Fruit fly (Drosophila melanogaster) whole organism, embryonic: Measurements from ENCODE around the gene CG5255.

ENCODE experiments used
- Ada2b ChIP-seq: fragments of 200-800 bp; sonication (Bioruptor generic); IDR thresholded peaks from 2 replicates; pipeline ENCODE4 v1.3.6; 2022; ENCODE audit warnings: missing biosample characterization, missing genetic modification characterization
- Blimp-1 ChIP-seq: fragments of 200-800 bp; sonication (Bioruptor generic); optimal IDR thresholded peaks from 3 replicates; lab custom pipeline; 2018; ENCODE audit warnings: missing biosample characterization, missing genetic modification characterization, mild to moderate bottlenecking, moderate library complexity, missing genetic modification reagents
- C15 ChIP-seq: fragments of 200-800 bp; sonication (Bioruptor generic); IDR thresholded peaks from 3 replicates; pipeline ENCODE4 v1.3.6; 2022; ENCODE audit warnings: missing biosample characterization, missing genetic modification characterization
- CG10209 ChIP-seq: fragments of 200-800 bp; sonication (Bioruptor generic); optimal IDR thresholded peaks from 3 replicates; lab custom pipeline; 2017; ENCODE audit warnings: missing biosample characterization, mild to moderate bottlenecking, missing genetic modification characterization, missing genetic modification reagents
- CG10543 ChIP-seq: fragments of 200-800 bp; sonication (Bioruptor generic); optimal IDR thresholded peaks from 3 replicates; lab custom pipeline; 2017; ENCODE audit warnings: missing biosample characterization, mild to moderate bottlenecking, missing genetic modification characterization, moderate library complexity
- CG11456 ChIP-seq: fragments of 200-800 bp; sonication (Bioruptor generic); IDR thresholded peaks from 3 replicates; pipeline ENCODE4 v1.3.6; 2022; ENCODE audit warnings: missing biosample characterization, missing genetic modification characterization
- CG12659 ChIP-seq: fragments of 200-800 bp; sonication (Bioruptor generic); optimal IDR thresholded peaks from 3 replicates; lab custom pipeline; 2017; ENCODE audit warnings: mild to moderate bottlenecking, missing biosample characterization, missing genetic modification reagents, missing genetic modification characterization
- CG13287 ChIP-seq: fragments of 200-800 bp; sonication (Bioruptor generic); IDR thresholded peaks from 2 replicates; pipeline ENCODE4 v1.3.6; 2022; ENCODE audit warnings: missing biosample characterization, missing genetic modification characterization; ENCODE audit not compliant: partially characterized antibody
- CG13424 ChIP-seq: fragments of 200-800 bp; sonication (Bioruptor generic); optimal IDR thresholded peaks from 2 replicates; lab custom pipeline; 2019; ENCODE audit warnings: missing biosample characterization, mild to moderate bottlenecking, missing genetic modification characterization, moderate library complexity
- CG13624 ChIP-seq: fragments of 200-800 bp; sonication (Bioruptor generic); optimal IDR thresholded peaks from 2 replicates; lab custom pipeline; 2016; ENCODE audit warnings: missing biosample characterization, missing genetic modification characterization
- CG13894 ChIP-seq: fragments of 200-800 bp; sonication (Bioruptor generic); optimal IDR thresholded peaks from 3 replicates; lab custom pipeline; 2018; ENCODE audit warnings: missing biosample characterization, mild to moderate bottlenecking, missing genetic modification characterization, moderate library complexity
- CG15073 ChIP-seq: fragments of 200-800 bp; sonication (Bioruptor generic); optimal IDR thresholded peaks from 2 replicates; lab custom pipeline; 2016; ENCODE audit warnings: missing biosample characterization, missing genetic modification characterization
- CG1602 ChIP-seq: fragments of 200-800 bp; sonication (Bioruptor generic); optimal IDR thresholded peaks from 3 replicates; lab custom pipeline; 2016; ENCODE audit warnings: missing biosample characterization, missing genetic modification characterization
- CG17612 ChIP-seq: fragments of 200-800 bp; sonication (Bioruptor generic); IDR thresholded peaks from 2 replicates; pipeline ENCODE4 v1.3.6; 2022; ENCODE audit warnings: missing biosample characterization, missing genetic modification characterization
- CG31224 ChIP-seq: fragments of 200-800 bp; sonication (Bioruptor generic); IDR thresholded peaks from 2 replicates; pipeline ENCODE4 v1.3.6; 2022; ENCODE audit warnings: missing biosample characterization, missing genetic modification characterization
- CG31441 ChIP-seq: fragments of 200-800 bp; sonication (Bioruptor generic); IDR thresholded peaks from 2 replicates; pipeline ENCODE4 v1.3.6; 2022; ENCODE audit warnings: missing biosample characterization, missing genetic modification characterization
- CG4282 ChIP-seq: fragments of 200-800 bp; sonication (Bioruptor generic); optimal IDR thresholded peaks from 2 replicates; lab custom pipeline; 2016; ENCODE audit warnings: missing biosample characterization, missing genetic modification characterization
- CG4854 ChIP-seq: fragments of 200-800 bp; sonication (Bioruptor generic); optimal IDR thresholded peaks from 2 replicates; lab custom pipeline; 2016; ENCODE audit warnings: missing biosample characterization, missing genetic modification characterization, inconsistent platforms
- CG6683 ChIP-seq: fragments of 200-800 bp; sonication (Bioruptor generic); optimal IDR thresholded peaks from 2 replicates; lab custom pipeline; 2017; ENCODE audit warnings: missing biosample characterization, mild to moderate bottlenecking, missing genetic modification characterization, missing genetic modification reagents
- CG7357 ChIP-seq: fragments of 200-800 bp; sonication (Bioruptor generic); IDR thresholded peaks from 3 replicates; pipeline ENCODE4 v1.3.6; 2022; ENCODE audit warnings: missing biosample characterization, missing genetic modification characterization
- CG7745 ChIP-seq: fragments of 200-800 bp; sonication (Bioruptor generic); optimal IDR thresholded peaks from 2 replicates; lab custom pipeline; 2018; ENCODE audit warnings: missing biosample characterization, mild to moderate bottlenecking, missing genetic modification characterization, moderate library complexity
- CG9609 ChIP-seq: fragments of 200-800 bp; sonication (Bioruptor generic); optimal IDR thresholded peaks from 3 replicates; lab custom pipeline; 2016; ENCODE audit warnings: missing biosample characterization, missing genetic modification characterization
- CoRest ChIP-seq: fragments of 200-800 bp; sonication (Bioruptor generic); optimal IDR thresholded peaks from 3 replicates; lab custom pipeline; 2018; ENCODE audit warnings: missing biosample characterization, mild to moderate bottlenecking, missing genetic modification characterization, moderate library complexity
- Dbx ChIP-seq: fragments of 200-800 bp; sonication (Bioruptor generic); IDR thresholded peaks from 3 replicates; pipeline ENCODE4 v1.3.6; 2022; ENCODE audit warnings: missing biosample characterization, missing genetic modification characterization
- Dp ChIP-seq: fragments of 200-800 bp; sonication (Bioruptor generic); optimal IDR thresholded peaks from 2 replicates; lab custom pipeline; 2018; ENCODE audit warnings: missing biosample characterization, mild to moderate bottlenecking, missing genetic modification characterization, moderate library complexity
- Gsc ChIP-seq: fragments of 200-800 bp; sonication (Bioruptor generic); IDR thresholded peaks from 2 replicates; pipeline ENCODE4 v1.3.6; 2022; ENCODE audit warnings: missing biosample characterization, missing genetic modification characterization
- Kr ChIP-seq: fragments of 200-800 bp; sonication (Bioruptor generic); optimal IDR thresholded peaks from 2 replicates; lab custom pipeline; 2017; ENCODE audit warnings: missing biosample characterization, mild to moderate bottlenecking, missing genetic modification characterization
- Mrtf ChIP-seq: fragments of 200-800 bp; sonication (Bioruptor generic); IDR thresholded peaks from 3 replicates; pipeline ENCODE4 v1.3.6; 2022; ENCODE audit warnings: missing biosample characterization, missing genetic modification characterization
- Spps ChIP-seq: fragments of 200-800 bp; sonication (Bioruptor generic); optimal IDR thresholded peaks from 2 replicates; lab custom pipeline; 2018; ENCODE audit warnings: missing biosample characterization, mild to moderate bottlenecking, missing genetic modification characterization
- Xbp1 ChIP-seq: fragments of 200-800 bp; sonication (Bioruptor generic); optimal IDR thresholded peaks from 3 replicates; lab custom pipeline; 2016; ENCODE audit warnings: missing biosample characterization, mild to moderate bottlenecking, missing genetic modification characterization
- YL-1 ChIP-seq: fragments of 200-800 bp; sonication (Bioruptor generic); optimal IDR thresholded peaks from 3 replicates; lab custom pipeline; 2017; ENCODE audit warnings: missing biosample characterization, mild to moderate bottlenecking, missing genetic modification characterization
- cas ChIP-seq: fragments of 200-800 bp; sonication (Bioruptor generic); IDR thresholded peaks from 2 replicates; pipeline ENCODE4 v1.3.6; 2022; ENCODE audit warnings: missing biosample characterization, missing genetic modification characterization
- cato ChIP-seq: fragments of 200-800 bp; sonication (Bioruptor generic); optimal IDR thresholded peaks from 2 replicates; lab custom pipeline; 2016; ENCODE audit warnings: missing biosample characterization, missing genetic modification characterization, borderline replicate concordance
- chinmo ChIP-seq: fragments of 200-800 bp; sonication (Bioruptor generic); IDR thresholded peaks from 4 replicates; pipeline ENCODE4 v1.3.6; 2022; ENCODE audit warnings: missing biosample characterization, missing genetic modification characterization; ENCODE audit not compliant: partially characterized antibody
- ci ChIP-seq: fragments of 200-800 bp; sonication (Bioruptor generic); IDR thresholded peaks from 3 replicates; pipeline ENCODE4 v1.3.6; 2022; ENCODE audit warnings: missing biosample characterization, missing genetic modification characterization
- dimm ChIP-seq: fragments of 200-800 bp; sonication (Bioruptor generic); IDR thresholded peaks from 2 replicates; pipeline ENCODE4 v1.3.6; 2022; ENCODE audit warnings: missing biosample characterization, missing genetic modification characterization
- dm ChIP-seq: fragments of 200-800 bp; sonication (Bioruptor generic); optimal IDR thresholded peaks from 3 replicates; lab custom pipeline; 2016; ENCODE audit warnings: missing biosample characterization, missing genetic modification characterization
- gsb-n ChIP-seq: fragments of 200-800 bp; sonication (Bioruptor generic); optimal IDR thresholded peaks from 3 replicates; lab custom pipeline; 2018; ENCODE audit warnings: missing biosample characterization, mild to moderate bottlenecking, missing genetic modification characterization
- jigr1 ChIP-seq: fragments of 200-800 bp; sonication (Bioruptor generic); IDR thresholded peaks from 3 replicates; pipeline ENCODE4 v1.3.6; 2022; ENCODE audit warnings: missing biosample characterization, missing genetic modification characterization
- lmd ChIP-seq: fragments of 200-800 bp; sonication (Bioruptor generic); IDR thresholded peaks from 2 replicates; pipeline ENCODE4 v1.3.6; 2022; ENCODE audit warnings: missing biosample characterization, missing genetic modification characterization
- nmo ChIP-seq: fragments of 200-800 bp; sonication (Bioruptor generic); optimal IDR thresholded peaks from 2 replicates; lab custom pipeline; 2018; ENCODE audit warnings: missing biosample characterization, mild to moderate bottlenecking, missing genetic modification characterization, moderate library complexity
- pros ChIP-seq: fragments of 200-800 bp; sonication (Bioruptor generic); optimal IDR thresholded peaks from 3 replicates; lab custom pipeline; 2019; ENCODE audit warnings: missing biosample characterization, mild to moderate bottlenecking, missing genetic modification characterization, moderate library complexity
- salm ChIP-seq: fragments of 200-800 bp; sonication (Bioruptor generic); optimal IDR thresholded peaks from 2 replicates; lab custom pipeline; 2018; ENCODE audit warnings: missing biosample characterization, mild to moderate bottlenecking, missing genetic modification characterization
- sc ChIP-seq, 3 experiments: fragments of >200 bp in 2 of 3; fragments of 200-800 bp in 1 of 3; sonication (Bioruptor generic) in 1 of 3; optimal IDR thresholded peaks; 2 replicates in 2 of 3; 3 replicates in 1 of 3; lab custom pipeline; 2017; ENCODE audit warnings: mild to moderate bottlenecking in 1 of 3, missing biosample characterization in 1 of 3, missing genetic modification characterization in 1 of 3, missing genetic modification reagents in 1 of 3
- sisA ChIP-seq: fragments of 200-800 bp; sonication (Bioruptor generic); IDR thresholded peaks from 2 replicates; pipeline ENCODE4 v1.3.6; 2022; ENCODE audit warnings: missing biosample characterization, missing genetic modification characterization
- tin ChIP-seq: fragments of 200-800 bp; sonication (Bioruptor generic); optimal IDR thresholded peaks from 3 replicates; lab custom pipeline; 2016; ENCODE audit warnings: missing biosample characterization, missing genetic modification characterization
- unc-4 ChIP-seq: fragments of 200-800 bp; sonication (Bioruptor generic); IDR thresholded peaks from 2 replicates; pipeline ENCODE4 v1.3.6; 2022; ENCODE audit warnings: missing biosample characterization, missing genetic modification characterization; ENCODE audit not compliant: partially characterized antibody
- vfl ChIP-seq: fragments of 200-800 bp; sonication (Bioruptor generic); optimal IDR thresholded peaks from 2 replicates; lab custom pipeline; 2016; ENCODE audit warnings: missing biosample characterization, missing genetic modification characterization
- z ChIP-seq: fragments of 200-800 bp; sonication (Bioruptor generic); IDR thresholded peaks from 3 replicates; pipeline ENCODE4 v1.3.6; 2022; ENCODE audit warnings: missing biosample characterization, missing genetic modification characterization

Gene CG5255

DNA sequence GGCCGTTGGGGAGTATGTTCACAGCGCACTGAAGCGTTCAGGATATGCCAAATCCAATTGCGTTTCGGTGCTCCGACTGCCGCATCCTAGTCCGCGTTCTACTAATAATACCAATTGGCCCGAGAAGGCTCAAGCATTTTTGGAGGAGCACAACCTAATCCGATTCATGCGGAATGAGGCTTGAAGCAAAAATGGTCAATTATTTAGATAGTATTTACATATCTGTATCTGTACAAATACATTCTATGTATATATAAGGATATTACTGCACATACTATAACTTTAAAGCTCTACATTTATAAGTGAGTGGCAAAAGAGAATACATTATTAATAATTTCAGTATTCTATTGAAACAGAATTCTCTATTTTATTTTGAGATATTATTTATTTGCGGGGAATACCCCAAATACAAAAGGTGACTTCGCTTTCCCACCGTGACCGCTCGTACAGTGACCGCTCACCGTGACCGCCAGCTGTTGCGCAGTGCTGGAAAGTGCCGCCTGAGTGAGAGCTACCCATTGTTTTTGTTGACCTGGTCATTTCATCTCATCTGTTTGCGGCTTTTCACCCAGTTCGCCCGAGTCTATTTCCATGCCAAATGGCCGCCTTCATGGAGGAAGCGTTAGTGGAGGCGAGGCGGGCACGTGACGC lies 13.8 kb downstream of the CG5255 start, which contains the start of gene CG5292 (continued):
- TF ChIP-seq Mrtf (GFP tag; lab: Robert Waterston, UW) = no peak
- no peak for TF ChIP-seq dimm
- peak; percentile 67; the same call in 1 of the 3 replicates for TF ChIP-seq CG11456 (GFP tag; lab: Robert Waterston, UW)
- no peak for TF ChIP-seq salm (tag; lab: Kevin White, UChicago)
- peak; percentile 78 for TF ChIP-seq dm
- TF ChIP-seq unc-4 (GFP tag; lab: Robert Waterston, UW) = peak; percentile 53; the same call in 1 of the 2 replicates
- peak; percentile 72 for TF ChIP-seq YL-1 (GFP tag; lab: Kevin White, UChicago)
- no peak for TF ChIP-seq chinmo (GFP tag; lab: Robert Waterston, UW)
- peak; percentile 88 for TF ChIP-seq ci (GFP tag; lab: Robert Waterston, UW)
- no peak for TF ChIP-seq Kr (GFP tag; lab: Kevin White, UChicago)
- no peak for TF ChIP-seq CG7357 (GFP tag; lab: Robert Waterston, UW)
- TF ChIP-seq CG10543 (GFP tag; lab: Kevin White, UChicago) = no peak
- TF ChIP-seq CG6683 = no peak
- TF ChIP-seq CG9609 = no peak
- TF ChIP-seq sc (optimal IDR thresholded peaks at IDR 0.05; lab: Kevin White, UChicago) = no peak
- no peak for TF ChIP-seq sc (GFP tag; optimal IDR thresholded peaks at IDR 0.05; lab: Kevin White, UChicago)
- TF ChIP-seq cas = peak; percentile 40; the same call in 1 of the 2 replicates
- TF ChIP-seq sisA (GFP tag; lab: Robert Waterston, UW) = peak; percentile 23; the same call in 1 of the 2 replicates
- TF ChIP-seq CG17612 (GFP tag; lab: Robert Waterston, UW) = no peak
- no peak for TF ChIP-seq CG13894 (tag; lab: Kevin White, UChicago)
- TF ChIP-seq nmo (GFP tag; lab: Kevin White, UChicago) = peak; percentile 56
- TF ChIP-seq Dbx = peak; percentile 43; the same call in 2 of the 3 replicates
- no peak for TF ChIP-seq CG4282 (GFP tag; lab: Kevin White, UChicago)
- TF ChIP-seq jigr1 (GFP tag; lab: Robert Waterston, UW) = no peak
- TF ChIP-seq CG31224 (GFP tag; lab: Robert Waterston, UW) = no peak
- peak; percentile 66 for TF ChIP-seq CG13424 (tag; lab: Kevin White, UChicago)
- TF ChIP-seq z (GFP tag; lab: Robert Waterston, UW) = no peak
- 0 out of 3 replicates have a peak, but pooled peaks have one; percentile 21 for TF ChIP-seq C15
- peak; percentile 16 for TF ChIP-seq vfl (GFP tag; lab: Kevin White, UChicago)
- no peak for TF ChIP-seq CG15073 (GFP tag; lab: Kevin White, UChicago)
- no peak for TF ChIP-seq Spps (tag; lab: Kevin White, UChicago)
- peak; percentile 26 for TF ChIP-seq CG1602 (GFP tag; lab: Kevin White, UChicago)
- peak; percentile 95 for TF ChIP-seq CG31441
- TF ChIP-seq CG13624 (GFP tag; lab: Kevin White, UChicago) = no peak
- peak; percentile 50 for TF ChIP-seq gsb-n
- TF ChIP-seq Dp (GFP tag; lab: Kevin White, UChicago) = peak; percentile 42
- TF ChIP-seq CG12659 (GFP tag; lab: Kevin White, UChicago) = peak; percentile 69
- TF ChIP-seq lmd = peak; percentile 42; the same call in 1 of the 2 replicates
- no peak for TF ChIP-seq pros (GFP tag; lab: Kevin White, UChicago)
- no peak for TF ChIP-seq CG4854 (GFP tag; lab: Kevin White, UChicago)
- no peak for TF ChIP-seq CG7745 (tag; lab: Kevin White, UChicago)
- TF ChIP-seq cato (GFP tag; lab: Kevin White, UChicago) = no peak
- TF ChIP-seq Xbp1 = peak; percentile 64
- TF ChIP-seq Gsc (GFP tag; lab: Robert Waterston, UW) = no peak
- TF ChIP-seq CG10209 (GFP tag; lab: Kevin White, UChicago) = peak; percentile 44
- TF ChIP-seq Ada2b (GFP tag; lab: Robert Waterston, UW) = peak; percentile 52
- TF ChIP-seq Blimp-1 (GFP tag; lab: Kevin White, UChicago) = no peak
- TF ChIP-seq tin = peak; percentile 48
- peak; percentile 73 for TF ChIP-seq CoRest (tag; lab: Kevin White, UChicago)
- peak; percentile 71 for TF ChIP-seq CG13287 (GFP tag; lab: Robert Waterston, UW)
